Fruit fly (Drosophila melanogaster) whole organism, prepupa: ENCODE data around the gene Cnep1r2.

Experiments
- Blimp-1 ChIP-seq: fragments of 200-800 bp; sonication (Bioruptor generic); optimal IDR thresholded peaks from 3 replicates; lab custom pipeline; 2017; ENCODE audit warnings: missing biosample characterization, missing genetic modification characterization, mild to moderate bottlenecking, moderate library complexity, missing genetic modification reagents
- CG10631 ChIP-seq: fragments of 200-800 bp; sonication (Bioruptor generic); optimal IDR thresholded peaks from 2 replicates; lab custom pipeline; 2016; ENCODE audit warnings: missing biosample characterization, missing genetic modification characterization
- CG10669 ChIP-seq: fragments of 200-800 bp; sonication (Bioruptor generic); optimal IDR thresholded peaks from 3 replicates; lab custom pipeline; 2018; ENCODE audit warnings: missing biosample characterization, mild to moderate bottlenecking, missing genetic modification characterization, moderate library complexity
- CG11294 ChIP-seq: fragments of 200-800 bp; sonication (Bioruptor generic); IDR thresholded peaks from 2 replicates; pipeline ENCODE4 v1.3.6; 2022; ENCODE audit warnings: missing biosample characterization, missing genetic modification characterization
- CG11762 ChIP-seq: fragments of 200-800 bp; sonication (Bioruptor generic); optimal IDR thresholded peaks from 3 replicates; lab custom pipeline; 2016; ENCODE audit warnings: missing biosample characterization, missing genetic modification characterization; ENCODE audit not compliant: insufficient read depth
- CG11902 ChIP-seq: fragments of 200-800 bp; sonication (Bioruptor generic); optimal IDR thresholded peaks from 3 replicates; lab custom pipeline; 2016; ENCODE audit warnings: missing biosample characterization, missing genetic modification characterization
- CG15336 ChIP-seq: fragments of 200-800 bp; sonication (Bioruptor generic); IDR thresholded peaks from 2 replicates; pipeline ENCODE4 v1.3.6; 2022; ENCODE audit warnings: missing biosample characterization, missing genetic modification characterization
- CG1621 ChIP-seq: fragments of 200-800 bp; sonication (Bioruptor generic); optimal IDR thresholded peaks from 3 replicates; lab custom pipeline; 2018; ENCODE audit warnings: missing biosample characterization, mild to moderate bottlenecking, missing genetic modification characterization
- CG16779 ChIP-seq: fragments of 200-800 bp; sonication (Bioruptor generic); optimal IDR thresholded peaks from 3 replicates; lab custom pipeline; 2017; ENCODE audit warnings: missing biosample characterization, mild to moderate bottlenecking, missing genetic modification characterization
- CG3032 ChIP-seq: fragments of 200-800 bp; optimal IDR thresholded peaks from 2 replicates; lab custom pipeline; 2019; ENCODE audit warnings: missing biosample characterization, mild to moderate bottlenecking, missing genetic modification characterization, moderate library complexity
- CG31627 ChIP-seq: fragments of 200-800 bp; sonication (Bioruptor generic); optimal IDR thresholded peaks from 3 replicates; lab custom pipeline; 2016; ENCODE audit warnings: missing biosample characterization, missing genetic modification characterization
- CG32006 ChIP-seq: fragments of 200-800 bp; sonication (Bioruptor generic); optimal IDR thresholded peaks from 3 replicates; lab custom pipeline; 2017; ENCODE audit warnings: missing biosample characterization, mild to moderate bottlenecking, missing genetic modification characterization
- CG34406 ChIP-seq: fragments of 200-800 bp; sonication (Bioruptor generic); optimal IDR thresholded peaks from 3 replicates; lab custom pipeline; 2016; ENCODE audit warnings: missing biosample characterization, missing genetic modification characterization
- CG4318 ChIP-seq: fragments of 200-800 bp; sonication (Bioruptor generic); optimal IDR thresholded peaks from 3 replicates; lab custom pipeline; 2017; ENCODE audit warnings: missing biosample characterization, mild to moderate bottlenecking, missing genetic modification characterization
- CG6276 ChIP-seq: fragments of 200-800 bp; sonication (Bioruptor generic); optimal IDR thresholded peaks from 2 replicates; lab custom pipeline; 2017; ENCODE audit warnings: missing biosample characterization, mild to moderate bottlenecking, missing genetic modification characterization
- CG6792 ChIP-seq: fragments of 200-800 bp; sonication (Bioruptor generic); optimal IDR thresholded peaks from 3 replicates; lab custom pipeline; 2016; ENCODE audit warnings: missing biosample characterization, missing genetic modification characterization
- CG6808 ChIP-seq: fragments of 200-800 bp; sonication (Bioruptor generic); optimal IDR thresholded peaks from 3 replicates; lab custom pipeline; 2017; ENCODE audit warnings: missing biosample characterization, missing genetic modification characterization, mild to moderate bottlenecking, moderate library complexity, missing genetic modification reagents
- CG6854 ChIP-seq: fragments of 200-800 bp; sonication (Bioruptor generic); optimal IDR thresholded peaks from 2 replicates; lab custom pipeline; 2017; ENCODE audit warnings: missing biosample characterization, mild to moderate bottlenecking, missing genetic modification characterization
- CG7368 ChIP-seq: fragments of 200-800 bp; sonication (Bioruptor generic); optimal IDR thresholded peaks from 3 replicates; lab custom pipeline; 2016; ENCODE audit warnings: missing biosample characterization, missing genetic modification characterization
- CG8119 ChIP-seq: fragments of 200-800 bp; sonication (Bioruptor generic); IDR thresholded peaks from 3 replicates; pipeline ENCODE4 v1.3.6; 2022; ENCODE audit warnings: missing biosample characterization, missing genetic modification characterization
- CG8319 ChIP-seq: fragments of 200-800 bp; sonication (Bioruptor generic); optimal IDR thresholded peaks from 3 replicates; lab custom pipeline; 2016; ENCODE audit warnings: missing biosample characterization, missing genetic modification characterization
- CG8632 ChIP-seq: fragments of 200-800 bp; sonication (Bioruptor generic); optimal IDR thresholded peaks from 3 replicates; lab custom pipeline; 2016; ENCODE audit warnings: missing biosample characterization, missing genetic modification characterization
- CG9139 ChIP-seq: fragments of 200-800 bp; sonication (Bioruptor generic); optimal IDR thresholded peaks from 3 replicates; lab custom pipeline; 2017; ENCODE audit warnings: missing biosample characterization, mild to moderate bottlenecking, missing genetic modification characterization
- Eip78C ChIP-seq: fragments of 200-800 bp; sonication (Bioruptor generic); peaks from one replicate; lab custom pipeline; 2016; ENCODE audit warnings: missing biosample characterization, missing genetic modification characterization
- Eip93F ChIP-seq: fragments of 200-800 bp; sonication (Bioruptor generic); optimal IDR thresholded peaks from 2 replicates; lab custom pipeline; 2016; ENCODE audit warnings: missing biosample characterization, mild to moderate bottlenecking, missing genetic modification characterization
- Ets21C ChIP-seq: fragments of 200-800 bp; sonication (Bioruptor generic); optimal IDR thresholded peaks from 3 replicates; lab custom pipeline; 2016; ENCODE audit warnings: missing biosample characterization, missing genetic modification characterization
- Gug ChIP-seq: fragments of 200-800 bp; sonication (Bioruptor generic); IDR thresholded peaks from 2 replicates; pipeline ENCODE4 v1.3.6; 2022; ENCODE audit warnings: missing biosample characterization, missing genetic modification characterization
- Hr38 ChIP-seq: sonication (Bioruptor generic); optimal IDR thresholded peaks from 2 replicates; lab custom pipeline; 2016; ENCODE audit warnings: missing biosample characterization, missing genetic modification characterization
- Hr39 ChIP-seq: fragments of 200-800 bp; sonication (Bioruptor generic); optimal IDR thresholded peaks from 2 replicates; lab custom pipeline; 2016; ENCODE audit warnings: missing biosample characterization, missing genetic modification characterization
- Hr4 ChIP-seq: fragments of 200-800 bp; sonication (Bioruptor generic); optimal IDR thresholded peaks from 3 replicates; lab custom pipeline; 2016; ENCODE audit warnings: missing biosample characterization, missing genetic modification characterization
- Lpt ChIP-seq: fragments of 200-800 bp; sonication (Bioruptor generic); optimal IDR thresholded peaks from 3 replicates; lab custom pipeline; 2016; ENCODE audit warnings: missing biosample characterization, missing genetic modification characterization
- Met ChIP-seq: fragments of 200-800 bp; sonication (Bioruptor generic); optimal IDR thresholded peaks from 3 replicates; lab custom pipeline; 2016; ENCODE audit warnings: missing biosample characterization, missing genetic modification characterization
- OdsH ChIP-seq: fragments of 200-800 bp; sonication (Bioruptor generic); optimal IDR thresholded peaks from 3 replicates; lab custom pipeline; 2016; ENCODE audit warnings: missing biosample characterization, missing genetic modification characterization
- Smox ChIP-seq: fragments of 200-800 bp; sonication (Bioruptor generic); optimal IDR thresholded peaks from 3 replicates; lab custom pipeline; 2016; ENCODE audit warnings: missing biosample characterization, missing genetic modification characterization
- Sox102F ChIP-seq: fragments of 200-800 bp; sonication (Bioruptor generic); optimal IDR thresholded peaks from 2 replicates; lab custom pipeline; 2016; ENCODE audit warnings: missing biosample characterization, mild to moderate bottlenecking, missing genetic modification characterization
- Sox15 ChIP-seq: fragments of 200-800 bp; sonication (Bioruptor generic); optimal IDR thresholded peaks from 3 replicates; lab custom pipeline; 2016; ENCODE audit warnings: missing biosample characterization, missing genetic modification characterization
- achi ChIP-seq: fragments of 200-800 bp; sonication (Bioruptor generic); optimal IDR thresholded peaks from 3 replicates; lab custom pipeline; 2016; ENCODE audit warnings: missing biosample characterization, missing genetic modification characterization
- cyc ChIP-seq: fragments of 200-800 bp; sonication (Bioruptor generic); optimal IDR thresholded peaks from 3 replicates; lab custom pipeline; 2016; ENCODE audit warnings: missing biosample characterization, missing genetic modification characterization
- dac ChIP-seq: fragments of 200-800 bp; sonication (Bioruptor generic); optimal IDR thresholded peaks from 2 replicates; lab custom pipeline; 2017; ENCODE audit warnings: missing biosample characterization, mild to moderate bottlenecking, missing genetic modification characterization
- dsx ChIP-seq: fragments of 200-800 bp; optimal IDR thresholded peaks from 3 replicates; lab custom pipeline; 2019; ENCODE audit warnings: missing biosample characterization, mild to moderate bottlenecking, missing genetic modification characterization, moderate library complexity; ENCODE audit not compliant: poor library complexity, severe bottlenecking
- eg ChIP-seq: fragments of 200-800 bp; sonication (Bioruptor generic); IDR thresholded peaks from 3 replicates; pipeline ENCODE4 v1.3.6; 2022; ENCODE audit warnings: missing biosample characterization, missing genetic modification characterization
- esn ChIP-seq: fragments of 200-800 bp; sonication (Bioruptor generic); optimal IDR thresholded peaks from 2 replicates; lab custom pipeline; 2016; ENCODE audit warnings: missing biosample characterization, mild to moderate bottlenecking, missing genetic modification characterization, moderate library complexity
- fd59A ChIP-seq: fragments of 200-800 bp; sonication (Bioruptor generic); optimal IDR thresholded peaks from 2 replicates; lab custom pipeline; 2017; ENCODE audit warnings: missing biosample characterization, mild to moderate bottlenecking, missing genetic modification characterization, missing genetic modification reagents
- fd85E ChIP-seq: fragments of 200-800 bp; sonication (Bioruptor generic); optimal IDR thresholded peaks from 3 replicates; lab custom pipeline; 2016; ENCODE audit warnings: missing biosample characterization, missing genetic modification characterization
- lz ChIP-seq: fragments of 200-800 bp; sonication (Bioruptor generic); optimal IDR thresholded peaks from 3 replicates; lab custom pipeline; 2016; ENCODE audit warnings: missing biosample characterization, missing genetic modification characterization
- pdm3 ChIP-seq: fragments of 200-800 bp; sonication (Bioruptor generic); optimal IDR thresholded peaks from 3 replicates; lab custom pipeline; 2016; ENCODE audit warnings: missing biosample characterization, missing genetic modification characterization
- salr ChIP-seq, 2 experiments: fragments of 200-800 bp; sonication (Bioruptor generic); optimal IDR thresholded peaks; 3 replicates each; lab custom pipeline; 2016 to 2018; ENCODE audit warnings: missing biosample characterization in 2 of 2, missing genetic modification characterization in 2 of 2, mild to moderate bottlenecking in 1 of 2
- spab ChIP-seq: fragments of 200-800 bp; sonication (Bioruptor generic); optimal IDR thresholded peaks from 2 replicates; lab custom pipeline; 2017; ENCODE audit warnings: missing biosample characterization, mild to moderate bottlenecking, missing genetic modification characterization, missing genetic modification reagents
- ss ChIP-seq, 2 experiments: fragments of 200-800 bp; sonication (Bioruptor generic); optimal IDR thresholded peaks; 2 replicates in 1 of 2; 3 replicates in 1 of 2; lab custom pipeline; 2017 to 2018; ENCODE audit warnings: mild to moderate bottlenecking in 2 of 2, missing biosample characterization in 2 of 2, missing genetic modification characterization in 2 of 2, moderate library complexity in 1 of 2
- svp ChIP-seq: fragments of 200-800 bp; sonication (Bioruptor generic); peaks from one replicate; lab custom pipeline; 2016; ENCODE audit warnings: missing biosample characterization, missing genetic modification characterization
- topi ChIP-seq: fragments of 200-800 bp; sonication (Bioruptor generic); optimal IDR thresholded peaks from 3 replicates; lab custom pipeline; 2016; ENCODE audit warnings: missing biosample characterization, missing genetic modification characterization
- vri ChIP-seq: fragments of 200-800 bp; sonication (Bioruptor generic); optimal IDR thresholded peaks from 3 replicates; lab custom pipeline; 2016; ENCODE audit warnings: missing biosample characterization, mild to moderate bottlenecking, missing genetic modification characterization

Cnep1r2 gene

dm6 chr3L:10637819-10638218, at the start of gene Cnep1r2:
Gene Cnep1r2 (plus strand): TSS chr3L:10638146.
- peak; percentile 83 for TF ChIP-seq pdm3
- TF ChIP-seq Lpt (GFP tag; lab: Kevin White, UChicago), result peak; percentile 62
- peak; percentile 90 for TF ChIP-seq CG6854 (GFP tag; lab: Kevin White, UChicago)
- no peak for TF ChIP-seq CG6276 (GFP tag; lab: Kevin White, UChicago)
- TF ChIP-seq dsx (GFP tag; lab: Kevin White, UChicago), result peak; percentile 94
- peak; percentile 85 for TF ChIP-seq lz (GFP tag; lab: Kevin White, UChicago)
- TF ChIP-seq fd59A (GFP tag; lab: Kevin White, UChicago), result peak; percentile 75
- peak; percentile 78 for TF ChIP-seq Smox
- TF ChIP-seq Hr4 (GFP tag; lab: Kevin White, UChicago), result no peak
- TF ChIP-seq CG31627 (GFP tag; lab: Kevin White, UChicago), result peak; percentile 84
- TF ChIP-seq Hr38, result no peak
- peak; percentile 92 for TF ChIP-seq esn (GFP tag; lab: Kevin White, UChicago)
- TF ChIP-seq vri, result no peak
- TF ChIP-seq CG10631 (GFP tag; lab: Kevin White, UChicago), result peak; percentile 97
- TF ChIP-seq topi (GFP tag; lab: Kevin White, UChicago), result peak; percentile 86
- TF ChIP-seq CG6808, result peak; percentile 88
- peak; percentile 93 for TF ChIP-seq CG8632 (GFP tag; lab: Kevin White, UChicago)
- peak; percentile 96 for TF ChIP-seq CG32006 (GFP tag; lab: Kevin White, UChicago)
- no peak for TF ChIP-seq CG7368
- TF ChIP-seq Gug, result peak; percentile 91
- peak in 1 of 2 experiments; percentile 96 for TF ChIP-seq ss (GFP tag; optimal IDR thresholded peaks at IDR 0.05; lab: Kevin White, UChicago)
- peak; percentile 87 for TF ChIP-seq spab (GFP tag; lab: Kevin White, UChicago)
- peak; percentile 66 for TF ChIP-seq Eip93F
- TF ChIP-seq CG1621 (tag; lab: Kevin White, UChicago), result no peak
- TF ChIP-seq Met (GFP tag; lab: Kevin White, UChicago), result no peak
- TF ChIP-seq CG11902 (GFP tag; lab: Kevin White, UChicago), result peak; percentile 85
- TF ChIP-seq CG8119, result peak; percentile 92
- peak; percentile 88 for TF ChIP-seq CG9139
- TF ChIP-seq CG11294 (GFP tag; lab: Robert Waterston, UW), result peak; percentile 92
- TF ChIP-seq Blimp-1 (GFP tag; lab: Kevin White, UChicago), result peak; percentile 88
- peak; percentile 91 for TF ChIP-seq CG4318 (GFP tag; lab: Kevin White, UChicago)
- peak; percentile 87 for TF ChIP-seq CG6792 (GFP tag; lab: Kevin White, UChicago)
- peak; percentile 76 for TF ChIP-seq CG11762
- TF ChIP-seq CG10669 (GFP tag; lab: Kevin White, UChicago), result peak; percentile 89
- peak; percentile 96 for TF ChIP-seq CG34406 (GFP tag; lab: Kevin White, UChicago)
- peak; percentile 93 for TF ChIP-seq Sox15 (GFP tag; lab: Kevin White, UChicago)
- TF ChIP-seq eg, result peak; percentile 94
- TF ChIP-seq dac (GFP tag; lab: Kevin White, UChicago), result peak; percentile 80
- peak; percentile 75 for TF ChIP-seq Ets21C (GFP tag; lab: Kevin White, UChicago)
- TF ChIP-seq OdsH (GFP tag; lab: Kevin White, UChicago), result peak; percentile 93
- TF ChIP-seq CG3032 (tag; lab: Kevin White, UChicago), result peak; percentile 97
- TF ChIP-seq CG16779 (tag; lab: Kevin White, UChicago), result no peak
- TF ChIP-seq cyc, result peak; percentile 84
- peak; percentile 94 for TF ChIP-seq CG15336 (GFP tag; lab: Robert Waterston, UW)
- peak; percentile 94 for TF ChIP-seq Eip78C (GFP tag; lab: Kevin White, UChicago)
- TF ChIP-seq Hr39 (GFP tag; lab: Kevin White, UChicago), result peak; percentile 85
- TF ChIP-seq Sox102F (GFP tag; lab: Kevin White, UChicago), result no peak
- TF ChIP-seq svp (GFP tag; lab: Kevin White, UChicago), result no peak
- TF ChIP-seq salr (GFP tag; optimal IDR thresholded peaks at IDR 0.05; lab: Kevin White, UChicago), result peak in 1 of 2 experiments; percentile 84
- TF ChIP-seq CG8319 (GFP tag; lab: Kevin White, UChicago), result peak; percentile 83
- TF ChIP-seq fd85E (GFP tag; lab: Kevin White, UChicago), result peak; percentile 37
- peak; percentile 96 for TF ChIP-seq achi (GFP tag; lab: Kevin White, UChicago)
